Worm (Caenorhabditis elegans): ENCODE results near the gene C16C8.26.

DNA sequence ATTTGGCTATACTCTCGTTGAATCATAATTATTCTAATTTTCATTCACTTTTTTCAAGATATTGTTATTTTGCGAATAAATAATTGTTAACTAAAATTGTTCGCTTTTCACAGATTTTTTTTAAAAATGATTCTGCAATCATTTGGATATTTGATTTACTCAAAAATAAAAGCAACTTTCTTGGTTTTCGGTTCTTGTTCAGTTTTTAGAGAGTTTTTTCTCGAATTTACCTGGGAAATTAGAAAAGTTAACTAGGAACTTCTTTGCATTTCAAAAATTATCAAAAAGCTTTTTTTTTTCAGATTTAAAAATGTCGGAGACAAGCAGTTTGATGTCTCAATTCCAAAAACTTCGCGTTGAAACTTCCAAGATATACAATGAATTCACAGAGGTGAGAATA, 11.5 kb downstream of the C16C8.26 start, which contains the start of the genes C16C8.20 and gldi-6:
- TF ChIP-seq dao-5 (tag; optimal IDR thresholded peaks at IDR 0.05): no peak
- TF ChIP-seq W03F9.2 (tag; optimal IDR thresholded peaks at IDR 0.05): no peak
- TF ChIP-seq him-1 (tag; optimal IDR thresholded peaks at IDR 0.05): no peak
